Worm (Caenorhabditis elegans) whole organism, L2 larva: ENCODE data around the gene tig-3.

ENCODE experiments used
- R02D3.7 ChIP-seq: fragments of 150-350 bp; optimal IDR thresholded peaks from 2 replicates; lab custom pipeline; 2014; ENCODE audit warnings: missing biosample characterization, missing genetic modification characterization
- aly-2 ChIP-seq: fragments of 150-350 bp; optimal IDR thresholded peaks from 2 replicates; lab custom pipeline; 2014; ENCODE audit warnings: missing biosample characterization, missing genetic modification characterization
- ama-1 ChIP-seq: fragments of 150-350 bp; optimal IDR thresholded peaks from 2 replicates; lab custom pipeline; 2018; ENCODE audit warnings: inconsistent platforms
- ceh-16 ChIP-seq: fragments of 150-350 bp; optimal IDR thresholded peaks from 2 replicates; lab custom pipeline; 2014; ENCODE audit warnings: missing biosample characterization, missing genetic modification characterization
- elt-1 ChIP-seq: fragments of 150-350 bp; optimal IDR thresholded peaks from 2 replicates; lab custom pipeline; 2014; ENCODE audit warnings: missing biosample characterization, missing genetic modification characterization
- fos-1 ChIP-seq: fragments of 150-350 bp; optimal IDR thresholded peaks from 2 replicates; lab custom pipeline; 2014; ENCODE audit warnings: missing biosample characterization, missing genetic modification characterization
- lin-13 ChIP-seq: fragments of 150-350 bp; optimal IDR thresholded peaks from 2 replicates; lab custom pipeline; 2014; ENCODE audit warnings: missing biosample characterization, missing genetic modification reagents, missing genetic modification characterization
- unc-39 ChIP-seq: fragments of 150-350 bp; optimal IDR thresholded peaks from 2 replicates; lab custom pipeline; 2014; ENCODE audit warnings: missing biosample characterization, missing genetic modification characterization
- unc-62 ChIP-seq: fragments of 150-350 bp; optimal IDR thresholded peaks from 2 replicates; lab custom pipeline; 2014; ENCODE audit warnings: missing biosample characterization, missing genetic modification reagents, missing genetic modification characterization
- zag-1 ChIP-seq: fragments of 150-350 bp; optimal IDR thresholded peaks from 2 replicates; lab custom pipeline; 2014; ENCODE audit warnings: missing biosample characterization, missing genetic modification characterization
- ztf-11 ChIP-seq: sonication (generic microtip); optimal IDR thresholded peaks from 2 replicates; lab custom pipeline; 2017; ENCODE audit warnings: missing biosample characterization, missing genetic modification characterization

DNA sequence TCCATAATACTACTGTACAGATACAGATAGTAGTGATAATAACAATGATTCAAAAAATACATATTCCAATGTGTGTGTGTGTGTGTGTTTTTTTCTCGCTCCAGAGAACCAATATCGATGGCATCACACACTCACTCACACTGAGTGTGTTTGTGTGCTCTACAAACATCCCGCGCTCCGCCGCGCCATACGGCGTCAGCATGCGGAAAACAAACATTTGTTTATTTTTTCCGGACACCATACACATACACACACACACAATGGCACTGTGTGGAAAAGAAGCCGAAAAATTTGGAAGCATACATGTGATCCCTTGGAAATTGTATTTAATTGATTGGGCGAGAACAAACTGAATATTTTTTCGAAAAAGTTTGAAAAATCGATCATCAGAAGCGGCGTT, 32.6 kb downstream of the tig-3 start:
- TF ChIP-seq fos-1 (tag; lab: Kevin White, UChicago) (no peak), ama-1 (lab: Kevin White, UChicago) (no peak), aly-2 (tag; lab: Kevin White, UChicago) (no peak), lin-13 (no peak), ceh-16 (tag; lab: Kevin White, UChicago) (no peak), ztf-11 (tag; lab: Kevin White, UChicago) (no peak), unc-62 (GFP tag; lab: Kevin White, UChicago) (no peak), zag-1 (no peak), elt-1 (no peak), unc-39 (tag; lab: Kevin White, UChicago) (no peak), R02D3.7 (tag; lab: Kevin White, UChicago) (no peak)
